Fruit fly (Drosophila melanogaster) whole organism: ENCODE measurements around the gene Doc1.

ENCODE experiments used
- CG8478 ChIP-seq: fragments of >200 bp; optimal IDR thresholded peaks from 2 replicates; lab custom pipeline; 2018; ENCODE audit warnings: inconsistent platforms
- pan ChIP-seq: fragments of >200 bp; optimal IDR thresholded peaks from 2 replicates; lab custom pipeline; 2017

dm6 chr3L:9059611-9060203 lies 18.5 kb downstream of the Doc1 start:
- no peak for TF ChIP-seq pan
- TF ChIP-seq CG8478 (lab: Kevin White, UChicago) = no peak
